Fruit fly (Drosophila melanogaster): ENCODE results near the gene Dpp10.

The Dpp10 gene

DNA sequence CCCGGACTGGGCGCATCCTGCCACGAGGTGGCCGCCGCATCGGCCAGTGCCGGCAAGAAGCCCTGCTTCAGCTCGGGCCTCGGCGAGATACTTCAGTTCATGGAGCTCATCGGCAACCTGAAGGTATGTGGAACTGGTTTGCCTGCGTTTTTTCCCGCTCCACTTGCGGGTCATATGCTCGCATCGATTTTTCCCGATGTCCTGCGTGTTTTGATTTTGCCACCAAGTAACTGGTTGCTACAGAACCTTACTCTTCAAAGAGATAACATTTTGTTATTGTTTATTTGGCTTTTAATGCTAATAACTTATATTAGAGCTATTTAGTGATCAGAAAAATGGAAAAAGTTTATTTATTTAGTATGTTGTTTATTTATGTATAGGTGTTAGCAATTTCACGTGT, 12.3 kb upstream of the Dpp10 start:
- no peak for TF ChIP-seq gl (tag; optimal IDR thresholded peaks at IDR 0.05)
- no peak for TF ChIP-seq Pif1B (GFP tag; optimal IDR thresholded peaks at IDR 0.05)
- TF ChIP-seq CG14655 (GFP tag; optimal IDR thresholded peaks at IDR 0.05): no peak
- TF ChIP-seq fd96Ca (GFP tag; IDR thresholded peaks at IDR 0.05): no peak
- no peak for TF ChIP-seq CG13204 (GFP tag; optimal IDR thresholded peaks at IDR 0.05)
- no peak for TF ChIP-seq CG4496 (GFP tag; IDR thresholded peaks at IDR 0.05)
- TF ChIP-seq EcR (GFP tag; optimal IDR thresholded peaks at IDR 0.05): no peak
- TF ChIP-seq CG10348 (GFP tag; IDR thresholded peaks at IDR 0.05): no peak
- no peak for TF ChIP-seq D1 (tag; optimal IDR thresholded peaks at IDR 0.05)
- TF ChIP-seq rn (GFP tag; IDR thresholded peaks at IDR 0.05): no peak
- no peak for TF ChIP-seq CG8301 (tag; optimal IDR thresholded peaks at IDR 0.05)
- TF ChIP-seq CG9948 (tag; optimal IDR thresholded peaks at IDR 0.05): no peak

- TF ChIP-seq CG12605 (GFP tag; IDR thresholded peaks at IDR 0.05) (peak; percentile 100), CG32121 (GFP tag; IDR thresholded peaks at IDR 0.05) (peak; percentile 100), CG8301 (tag; optimal IDR thresholded peaks at IDR 0.05) (peak; percentile 100), CG13204 (GFP tag; optimal IDR thresholded peaks at IDR 0.05) (peak; percentile 100), CG14655 (GFP tag; optimal IDR thresholded peaks at IDR 0.05) (peak; percentile 100), CG10348 (GFP tag; IDR thresholded peaks at IDR 0.05) (peak; percentile 100), Pif1A (GFP tag; optimal IDR thresholded peaks at IDR 0.05) (peak; percentile 100), CG8159 (tag; optimal IDR thresholded peaks at IDR 0.05) (peak; percentile 100), fd96Ca (GFP tag; IDR thresholded peaks at IDR 0.05) (peak; percentile 100), rn (GFP tag; IDR thresholded peaks at IDR 0.05) (peak; percentile 100), Snoo (tag; optimal IDR thresholded peaks at IDR 0.05) (peak; percentile 100), Pif1B (GFP tag; optimal IDR thresholded peaks at IDR 0.05) (peak; percentile 100), CG17806 (tag; optimal IDR thresholded peaks at IDR 0.05) (peak; percentile 100), EcR (GFP tag; optimal IDR thresholded peaks at IDR 0.05) (peak; percentile 87), CG34367 (tag; optimal IDR thresholded peaks at IDR 0.05) (peak; percentile 100), CG9948 (tag; optimal IDR thresholded peaks at IDR 0.05) (peak; percentile 100), CG15710 (tag; optimal IDR thresholded peaks at IDR 0.05) (peak; percentile 100), Ets98B (GFP tag; IDR thresholded peaks at IDR 0.05) (peak; percentile 100), gl (tag; optimal IDR thresholded peaks at IDR 0.05) (peak; percentile 100), D1 (tag; optimal IDR thresholded peaks at IDR 0.05) (peak; percentile 100), CG4496 (GFP tag; IDR thresholded peaks at IDR 0.05) (peak; percentile 100)
Measured at dm6 chr2L:6612477-6613004, 11.7 kb upstream of the Dpp10 start.

DNA sequence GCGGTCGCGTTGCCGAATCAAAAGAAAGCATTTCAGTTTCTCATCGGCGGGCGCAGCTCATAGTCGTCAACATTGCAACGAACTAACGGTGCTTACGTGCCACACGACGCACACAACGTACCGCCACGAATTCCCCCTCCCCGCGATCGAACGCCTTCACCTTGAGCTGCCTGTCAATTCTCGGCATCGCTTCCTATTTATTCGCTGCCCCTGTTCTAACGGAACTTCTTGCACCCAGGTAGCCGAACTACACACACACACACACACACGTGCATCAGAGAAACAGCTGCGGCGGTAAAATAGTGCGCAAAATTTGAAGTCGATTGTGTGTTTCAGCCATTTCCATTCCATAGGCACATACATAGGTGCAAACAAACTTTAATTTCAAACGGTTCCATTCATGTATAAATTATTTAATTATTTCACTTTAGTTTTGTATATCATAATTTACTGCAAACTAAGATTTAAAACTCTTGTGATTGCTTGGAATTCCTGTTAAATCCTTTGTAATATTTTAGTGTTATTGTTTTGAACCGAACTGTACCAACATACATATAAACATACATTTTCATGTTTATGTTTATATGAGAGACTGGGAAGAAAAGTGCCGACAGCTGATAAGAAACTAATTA, 10.6 kb upstream of the Dpp10 start:
- TF ChIP-seq CG17806 (tag; optimal IDR thresholded peaks at IDR 0.05) (no peak), CG14655 (GFP tag; optimal IDR thresholded peaks at IDR 0.05) (peak; percentile 12), CG8159 (tag; optimal IDR thresholded peaks at IDR 0.05) (no peak), CG32121 (GFP tag; IDR thresholded peaks at IDR 0.05) (no peak), Ets98B (GFP tag; IDR thresholded peaks at IDR 0.05) (no peak), CG12605 (GFP tag; IDR thresholded peaks at IDR 0.05) (no peak), CG10348 (GFP tag; IDR thresholded peaks at IDR 0.05) (no peak), CG34367 (tag; optimal IDR thresholded peaks at IDR 0.05) (no peak), CG13204 (GFP tag; optimal IDR thresholded peaks at IDR 0.05) (no peak), D1 (tag; optimal IDR thresholded peaks at IDR 0.05) (no peak), fd96Ca (GFP tag; IDR thresholded peaks at IDR 0.05) (0 out of 3 replicates have a peak, but pooled peaks have one; percentile 12), CG9948 (tag; optimal IDR thresholded peaks at IDR 0.05) (no peak), Snoo (tag; optimal IDR thresholded peaks at IDR 0.05) (no peak), CG8301 (tag; optimal IDR thresholded peaks at IDR 0.05) (peak; percentile 13), CG4496 (GFP tag; IDR thresholded peaks at IDR 0.05) (no peak), gl (tag; optimal IDR thresholded peaks at IDR 0.05) (no peak), Pif1B (GFP tag; optimal IDR thresholded peaks at IDR 0.05) (no peak), rn (GFP tag; IDR thresholded peaks at IDR 0.05) (no peak), Pif1A (GFP tag; optimal IDR thresholded peaks at IDR 0.05) (no peak)

- TF ChIP-seq EcR (GFP tag; optimal IDR thresholded peaks at IDR 0.05) (no peak), CG8159 (tag; optimal IDR thresholded peaks at IDR 0.05) (peak; percentile 50), rn (GFP tag; IDR thresholded peaks at IDR 0.05) (peak; percentile 37), Pif1B (GFP tag; optimal IDR thresholded peaks at IDR 0.05) (peak; percentile 35), CG13204 (GFP tag; optimal IDR thresholded peaks at IDR 0.05) (no peak), Pif1A (GFP tag; optimal IDR thresholded peaks at IDR 0.05) (peak; percentile 7), CG12605 (GFP tag; IDR thresholded peaks at IDR 0.05) (peak; percentile 76), CG10348 (GFP tag; IDR thresholded peaks at IDR 0.05) (no peak), CG34367 (tag; optimal IDR thresholded peaks at IDR 0.05) (peak; percentile 54), gl (tag; optimal IDR thresholded peaks at IDR 0.05) (no peak), CG9948 (tag; optimal IDR thresholded peaks at IDR 0.05) (peak; percentile 22), D1 (tag; optimal IDR thresholded peaks at IDR 0.05) (peak; percentile 30), CG14655 (GFP tag; optimal IDR thresholded peaks at IDR 0.05) (peak; percentile 66), Snoo (tag; optimal IDR thresholded peaks at IDR 0.05) (peak; percentile 58), Ets98B (GFP tag; IDR thresholded peaks at IDR 0.05) (peak; percentile 77), fd96Ca (GFP tag; IDR thresholded peaks at IDR 0.05) (peak; percentile 61; the same call in 2 of the 3 replicates), CG15710 (tag; optimal IDR thresholded peaks at IDR 0.05) (peak; percentile 19), CG17806 (tag; optimal IDR thresholded peaks at IDR 0.05) (peak; percentile 58), CG32121 (GFP tag; IDR thresholded peaks at IDR 0.05) (peak; percentile 77), CG8301 (tag; optimal IDR thresholded peaks at IDR 0.05) (peak; percentile 68), CG4496 (GFP tag; IDR thresholded peaks at IDR 0.05) (peak; percentile 89)
Measured at dm6 chr2L:6610683-6611373, 10.0 kb upstream of the Dpp10 start, which contains the start of gene CG11050. TSS of gene CG11050 (plus strand) at chr2L:6611011.

Measured in whole organism, pupa.